Fruit fly (Drosophila melanogaster): ENCODE data around the gene Mob2.

Gene Mob2

dm6 chr3L:11484483-11484882, 77.5 kb downstream of the Mob2 start (continued):
- TF ChIP-seq CG6813 (GFP tag; optimal IDR thresholded peaks at IDR 0.05) (peak; percentile 20), Ptx1 (GFP tag; IDR thresholded peaks at IDR 0.05) (peak; percentile 33; the same call in 1 of the 2 replicates), Dbx (GFP tag; IDR thresholded peaks at IDR 0.05) (no peak), HmgD (GFP tag; optimal IDR thresholded peaks at IDR 0.05) (no peak), CG14667 (GFP tag; IDR thresholded peaks at IDR 0.05) (no peak), CG9437 (GFP tag; optimal IDR thresholded peaks at IDR 0.05) (no peak), eyg (GFP tag; optimal IDR thresholded peaks at IDR 0.05) (no peak), CG17328 (GFP tag; IDR thresholded peaks at IDR 0.05) (0 out of 2 replicates have a peak, but pooled peaks have one; percentile 9), prd (optimal IDR thresholded peaks at IDR 0.05) (no peak), prd (GFP tag; IDR thresholded peaks at IDR 0.05) (peak; percentile 56), CG17385 (GFP tag; optimal IDR thresholded peaks at IDR 0.05) (peak; percentile 22), CG6254 (GFP tag; optimal IDR thresholded peaks at IDR 0.05) (peak; percentile 17), CG2678 (tag; optimal IDR thresholded peaks at IDR 0.05) (peak; percentile 62), CG17802 (tag; optimal IDR thresholded peaks at IDR 0.05) (no peak), bab2 (GFP tag; optimal IDR thresholded peaks at IDR 0.05) (peak; percentile 30), Med (GFP tag) (peak; percentile 77), CG6854 (GFP tag; optimal IDR thresholded peaks at IDR 0.05) (peak; percentile 14), CG7556 (GFP tag; optimal IDR thresholded peaks at IDR 0.05) (peak; percentile 39), CG10979 (tag; optimal IDR thresholded peaks at IDR 0.05) (peak; percentile 57), CG6765 (GFP tag; optimal IDR thresholded peaks at IDR 0.05) (peak; percentile 43), BtbVII (GFP tag; optimal IDR thresholded peaks at IDR 0.05) (peak; percentile 4), fd96Cb (tag; optimal IDR thresholded peaks at IDR 0.05) (peak; percentile 52), CG4424 (GFP tag; optimal IDR thresholded peaks at IDR 0.05) (peak; percentile 44), sim (GFP tag; IDR thresholded peaks at IDR 0.05) (0 out of 2 replicates have a peak, but pooled peaks have one; percentile 12), CG2875 (GFP tag; optimal IDR thresholded peaks at IDR 0.05) (no peak), B-H2 (GFP tag; optimal IDR thresholded peaks at IDR 0.05) (no peak), tin (GFP tag; optimal IDR thresholded peaks at IDR 0.05) (peak; percentile 52), NC2α (GFP tag; optimal IDR thresholded peaks at IDR 0.05) (no peak), Fer1 (GFP tag; optimal IDR thresholded peaks at IDR 0.05) (peak; percentile 56), br (optimal IDR thresholded peaks at IDR 0.05) (no peak), CoRest (tag; optimal IDR thresholded peaks at IDR 0.05) (peak; percentile 34), az2 (GFP tag; optimal IDR thresholded peaks at IDR 0.05) (no peak), ara (GFP tag; IDR thresholded peaks at IDR 0.05) (peak; percentile 7; the same call in 1 of the 2 replicates), sisA (GFP tag; IDR thresholded peaks at IDR 0.05) (no peak), CG31441 (GFP tag; IDR thresholded peaks at IDR 0.05) (peak; percentile 59)

- peak; percentile 53 for TF ChIP-seq CG1603 (tag; optimal IDR thresholded peaks at IDR 0.05)
- peak; percentile 66; the same call in 1 of the 2 replicates for TF ChIP-seq Xrp1 (GFP tag; IDR thresholded peaks at IDR 0.05)
- peak; percentile 25 for TF ChIP-seq zen (tag; optimal IDR thresholded peaks at IDR 0.05)
- peak; percentile 2 for TF ChIP-seq Hand (GFP tag; optimal IDR thresholded peaks at IDR 0.05)
- TF ChIP-seq CG11504 (tag; optimal IDR thresholded peaks at IDR 0.05) = peak; percentile 67
- no peak for TF ChIP-seq tup (GFP tag; optimal IDR thresholded peaks at IDR 0.05)
- TF ChIP-seq fd64A (GFP tag; optimal IDR thresholded peaks at IDR 0.05) = no peak
- TF ChIP-seq Hr78 (GFP tag; optimal IDR thresholded peaks at IDR 0.05) = no peak
- 0 out of 3 replicates have a peak, but pooled peaks have one; percentile 28 for TF ChIP-seq CG11093 (GFP tag; IDR thresholded peaks at IDR 0.05)
- TF ChIP-seq CG12391 (tag; optimal IDR thresholded peaks at IDR 0.05) = peak; percentile 45
- peak; percentile 11 for TF ChIP-seq caup (GFP tag; optimal IDR thresholded peaks at IDR 0.05; ENCODE audit: severe bottlenecking)
- TF ChIP-seq vfl (GFP tag; optimal IDR thresholded peaks at IDR 0.05) = no peak
- no peak for TF ChIP-seq scrt (GFP tag; optimal IDR thresholded peaks at IDR 0.05)
- no peak for TF ChIP-seq HLHmδ (GFP tag; optimal IDR thresholded peaks at IDR 0.05)
- TF ChIP-seq Drgx (GFP tag; IDR thresholded peaks at IDR 0.05) = peak; percentile 34; the same call in 1 of the 2 replicates
- no peak for TF ChIP-seq CG9817 (tag; optimal IDR thresholded peaks at IDR 0.05)
- no peak for TF ChIP-seq CG3163 (GFP tag; optimal IDR thresholded peaks at IDR 0.05)
- peak; percentile 14 for TF ChIP-seq tap (tag; optimal IDR thresholded peaks at IDR 0.05)
These were observed 78.9 kb downstream of the Mob2 start for dm6 chr3L:11483135-11483534.

Data from whole organism, embryonic.